Worm (Caenorhabditis elegans) whole organism, young adult: ENCODE data around the gene F43G6.7.

Source experiments
- F23B12.7 ChIP-seq: sonication (generic microtip); optimal IDR thresholded peaks from 2 replicates; lab custom pipeline; 2017; ENCODE audit warnings: missing genetic modification characterization, mild to moderate bottlenecking, missing compliant biosample characterization, antibody characterized with exemption, moderate library complexity; ENCODE audit not compliant: insufficient read depth
- athp-1 ChIP-seq: sonication (generic microtip); optimal IDR thresholded peaks from 2 replicates; lab custom pipeline; 2017; ENCODE audit warnings: mild to moderate bottlenecking, missing genetic modification characterization, missing compliant biosample characterization
- madf-10 ChIP-seq: sonication (generic microtip); optimal IDR thresholded peaks from 2 replicates; lab custom pipeline; 2016; ENCODE audit warnings: mild to moderate bottlenecking, missing genetic modification characterization, missing compliant biosample characterization
- nfya-1 ChIP-seq: sonication (generic microtip); optimal IDR thresholded peaks from 2 replicates; lab custom pipeline; 2017; ENCODE audit warnings: antibody characterized with exemption, missing compliant biosample characterization, missing genetic modification characterization, borderline replicate concordance; ENCODE audit not compliant: insufficient read depth
- pha-4 ChIP-seq: fragments of 150-350 bp; sonication (generic microtip); optimal IDR thresholded peaks from 2 replicates; lab custom pipeline; 2014; ENCODE audit warnings: missing biosample characterization, missing genetic modification reagents, missing genetic modification characterization
- snpc-4 ChIP-seq, 5 experiments: fragments of 150-350 bp in 1 of 5; sonication (generic microtip) in 4 of 5; optimal IDR thresholded peaks; 2 replicates each; lab custom pipeline; 2014 to 2018; ENCODE audit warnings: missing genetic modification characterization in 5 of 5, missing biosample characterization in 3 of 5, antibody characterized with exemption in 2 of 5, mild to moderate bottlenecking in 2 of 5, missing compliant biosample characterization in 2 of 5, missing genotype in 2 of 5, moderate library complexity in 2 of 5, missing genetic modification reagents in 1 of 5

DNA sequence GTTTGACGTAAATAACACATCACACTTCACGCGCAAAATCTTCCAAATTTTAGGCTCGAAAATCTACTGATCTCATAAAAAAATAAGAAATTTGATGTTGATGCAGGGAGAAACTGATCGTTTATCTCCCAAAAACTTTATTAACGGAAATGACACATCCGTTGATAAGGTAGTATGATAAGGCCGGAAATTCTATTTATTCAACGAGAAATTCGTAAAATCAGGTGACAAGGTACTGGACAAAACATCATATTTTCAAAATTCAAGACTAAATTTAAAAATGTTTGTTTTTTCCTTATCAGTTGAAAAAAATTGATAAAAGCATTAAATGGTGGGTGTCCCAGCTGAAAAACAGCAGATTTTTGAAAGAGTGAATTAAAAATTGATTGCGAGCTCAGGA is 49.2 kb downstream of the F43G6.7 start:
- TF ChIP-seq snpc-4 (GFP tag; optimal IDR thresholded peaks at IDR 0.05; lab: Kevin White, UChicago) (no peak), snpc-4 (tag; optimal IDR thresholded peaks at IDR 0.05; lab: Kevin White, UChicago) (no peak), athp-1 (no peak), nfya-1 (no peak), F23B12.7 (no peak), pha-4 (tag; lab: Kevin White, UChicago) (no peak), madf-10 (tag; lab: Kevin White, UChicago) (no peak)
